Worm (Caenorhabditis elegans): ENCODE results near the gene srj-52.

srj-52 gene

ce11 chrV:699051-699450, 3.2 kb upstream of the srj-52 start:
- TF ChIP-seq scrt-1 (GFP tag; IDR thresholded peaks at IDR 0.05) (no peak), F13C5.2 (tag; optimal IDR thresholded peaks at IDR 0.05) (no peak), hmg-4 (GFP tag; optimal IDR thresholded peaks at IDR 0.05) (no peak), aly-1 (tag; optimal IDR thresholded peaks at IDR 0.05) (no peak), ceh-13 (GFP tag; optimal IDR thresholded peaks at IDR 0.05) (no peak), tra-4 (tag; optimal IDR thresholded peaks at IDR 0.05) (no peak), tbx-11 (GFP tag; IDR thresholded peaks at IDR 0.05) (no peak), ets-7 (tag; optimal IDR thresholded peaks at IDR 0.05) (no peak), flt-1 (GFP tag; IDR thresholded peaks at IDR 0.05) (no peak), hnd-1 (tag; optimal IDR thresholded peaks at IDR 0.05) (no peak), ama-1 (optimal IDR thresholded peaks at IDR 0.05) (no peak), sea-1 (GFP tag; conservative IDR thresholded peaks at IDR 0.05) (no peak), pes-1 (GFP tag; IDR thresholded peaks at IDR 0.05) (no peak), tbx-37 (GFP tag; conservative IDR thresholded peaks at IDR 0.05) (no peak), hmbx-1 (tag; optimal IDR thresholded peaks at IDR 0.05) (no peak)

ce11 chrV:694625-695024, 1.2 kb downstream of the srj-52 start, which contains the start of gene srj-53:
Gene srj-53 (minus strand): TSS chrV:694725.
- no peak for TF ChIP-seq scrt-1 (GFP tag; IDR thresholded peaks at IDR 0.05)
- TF ChIP-seq F13C5.2 (tag; optimal IDR thresholded peaks at IDR 0.05) = no peak
- TF ChIP-seq sea-1 (GFP tag; conservative IDR thresholded peaks at IDR 0.05) = no peak
- no peak for TF ChIP-seq tra-4 (tag; optimal IDR thresholded peaks at IDR 0.05)
- TF ChIP-seq hmbx-1 (tag; optimal IDR thresholded peaks at IDR 0.05) = no peak
- TF ChIP-seq tbx-37 (GFP tag; conservative IDR thresholded peaks at IDR 0.05) = no peak
- TF ChIP-seq ceh-36 (tag; optimal IDR thresholded peaks at IDR 0.05) = no peak
- TF ChIP-seq ceh-13 (GFP tag; optimal IDR thresholded peaks at IDR 0.05) = no peak
- TF ChIP-seq hnd-1 (tag; optimal IDR thresholded peaks at IDR 0.05) = no peak

- no peak for TF ChIP-seq hmg-4 (GFP tag; optimal IDR thresholded peaks at IDR 0.05)
- no peak for TF ChIP-seq sea-1 (GFP tag; conservative IDR thresholded peaks at IDR 0.05)
- no peak for TF ChIP-seq flt-1 (GFP tag; IDR thresholded peaks at IDR 0.05)
- TF ChIP-seq B0310.2 (tag; optimal IDR thresholded peaks at IDR 0.05) = no peak
- no peak for TF ChIP-seq aly-1 (tag; optimal IDR thresholded peaks at IDR 0.05)
- no peak for TF ChIP-seq hnd-1 (tag; optimal IDR thresholded peaks at IDR 0.05)
- no peak for TF ChIP-seq pes-1 (GFP tag; IDR thresholded peaks at IDR 0.05)
- no peak for TF ChIP-seq hmbx-1 (tag; optimal IDR thresholded peaks at IDR 0.05)
- no peak for TF ChIP-seq tbx-37 (GFP tag; conservative IDR thresholded peaks at IDR 0.05)
- TF ChIP-seq F13C5.2 (tag; optimal IDR thresholded peaks at IDR 0.05) = no peak
- no peak for TF ChIP-seq ceh-13 (GFP tag; optimal IDR thresholded peaks at IDR 0.05)
- no peak for TF ChIP-seq ceh-36 (tag; optimal IDR thresholded peaks at IDR 0.05)
- TF ChIP-seq ama-1 (optimal IDR thresholded peaks at IDR 0.05) = no peak
- no peak for TF ChIP-seq ets-7 (tag; optimal IDR thresholded peaks at IDR 0.05)
- TF ChIP-seq tbx-11 (GFP tag; IDR thresholded peaks at IDR 0.05) = no peak
- no peak for TF ChIP-seq scrt-1 (GFP tag; IDR thresholded peaks at IDR 0.05)
- no peak for TF ChIP-seq tra-4 (tag; optimal IDR thresholded peaks at IDR 0.05)
Measured at ce11 chrV:692720-693422, 2.9 kb downstream of the srj-52 start, which contains the start of gene srx-4. Gene srx-4 (minus strand): TSS chrV:692770.

- TF ChIP-seq B0310.2 (tag; optimal IDR thresholded peaks at IDR 0.05) = no peak
- no peak for TF ChIP-seq ama-1 (optimal IDR thresholded peaks at IDR 0.05)
- TF ChIP-seq F13C5.2 (tag; optimal IDR thresholded peaks at IDR 0.05) = no peak
- no peak for TF ChIP-seq flt-1 (GFP tag; IDR thresholded peaks at IDR 0.05)
- no peak for TF ChIP-seq sea-1 (GFP tag; conservative IDR thresholded peaks at IDR 0.05)
- TF ChIP-seq hnd-1 (tag; optimal IDR thresholded peaks at IDR 0.05) = no peak
- TF ChIP-seq hmbx-1 (tag; optimal IDR thresholded peaks at IDR 0.05) = no peak
- no peak for TF ChIP-seq ceh-36 (tag; optimal IDR thresholded peaks at IDR 0.05)
- no peak for TF ChIP-seq aly-1 (tag; optimal IDR thresholded peaks at IDR 0.05)
- TF ChIP-seq tra-4 (tag; optimal IDR thresholded peaks at IDR 0.05) = no peak
- TF ChIP-seq ets-7 (tag; optimal IDR thresholded peaks at IDR 0.05) = no peak
- no peak for TF ChIP-seq pes-1 (GFP tag; IDR thresholded peaks at IDR 0.05)
- TF ChIP-seq tbx-37 (GFP tag; conservative IDR thresholded peaks at IDR 0.05) = no peak
- no peak for TF ChIP-seq tbx-11 (GFP tag; IDR thresholded peaks at IDR 0.05)
- no peak for TF ChIP-seq hmg-4 (GFP tag; optimal IDR thresholded peaks at IDR 0.05)
- TF ChIP-seq ceh-13 (GFP tag; optimal IDR thresholded peaks at IDR 0.05) = no peak
- no peak for TF ChIP-seq scrt-1 (GFP tag; IDR thresholded peaks at IDR 0.05)
Measured at ce11 chrV:689538-689937, 6.3 kb downstream of the srj-52 start.

- no peak for TF ChIP-seq B0310.2 (tag; optimal IDR thresholded peaks at IDR 0.05)
- TF ChIP-seq ama-1 (optimal IDR thresholded peaks at IDR 0.05) = no peak
- TF ChIP-seq ets-7 (tag; optimal IDR thresholded peaks at IDR 0.05) = no peak
- TF ChIP-seq sea-1 (GFP tag; conservative IDR thresholded peaks at IDR 0.05) = no peak
- TF ChIP-seq scrt-1 (GFP tag; IDR thresholded peaks at IDR 0.05) = no peak
- no peak for TF ChIP-seq pes-1 (GFP tag; IDR thresholded peaks at IDR 0.05)
- TF ChIP-seq hnd-1 (tag; optimal IDR thresholded peaks at IDR 0.05) = no peak
Measured at ce11 chrV:687384-687783, 8.4 kb downstream of the srj-52 start, which contains the start of gene H25P19.1. Gene H25P19.1 (plus strand): TSS chrV:687684.

ce11 chrV:683858-684257, 12.0 kb downstream of the srj-52 start, which contains the start of gene F31F4.1:
Gene F31F4.1 (plus strand): TSS chrV:684060.
- no peak for TF ChIP-seq ceh-36 (tag; optimal IDR thresholded peaks at IDR 0.05)
- TF ChIP-seq hmbx-1 (tag; optimal IDR thresholded peaks at IDR 0.05) = no peak
- no peak for TF ChIP-seq ama-1 (optimal IDR thresholded peaks at IDR 0.05)
- TF ChIP-seq aly-1 (tag; optimal IDR thresholded peaks at IDR 0.05) = no peak
- TF ChIP-seq sea-1 (GFP tag; conservative IDR thresholded peaks at IDR 0.05) = no peak
- no peak for TF ChIP-seq ceh-13 (GFP tag; optimal IDR thresholded peaks at IDR 0.05)
- no peak for TF ChIP-seq B0310.2 (tag; optimal IDR thresholded peaks at IDR 0.05)
- no peak for TF ChIP-seq ets-7 (tag; optimal IDR thresholded peaks at IDR 0.05)
- no peak for TF ChIP-seq hmg-4 (GFP tag; optimal IDR thresholded peaks at IDR 0.05)
- TF ChIP-seq flt-1 (GFP tag; IDR thresholded peaks at IDR 0.05) = no peak
- no peak for TF ChIP-seq scrt-1 (GFP tag; IDR thresholded peaks at IDR 0.05)
- no peak for TF ChIP-seq pes-1 (GFP tag; IDR thresholded peaks at IDR 0.05)

ce11 chrV:682031-682430, 13.8 kb downstream of the srj-52 start, which contains the start of gene srx-23:
Gene srx-23 (plus strand): TSS chrV:682331.
- TF ChIP-seq sea-1 (GFP tag; conservative IDR thresholded peaks at IDR 0.05) (no peak), tra-4 (tag; optimal IDR thresholded peaks at IDR 0.05) (no peak), tbx-37 (GFP tag; conservative IDR thresholded peaks at IDR 0.05) (no peak), ets-7 (tag; optimal IDR thresholded peaks at IDR 0.05) (no peak), pes-1 (GFP tag; IDR thresholded peaks at IDR 0.05) (no peak), ceh-13 (GFP tag; optimal IDR thresholded peaks at IDR 0.05) (no peak), tbx-11 (GFP tag; IDR thresholded peaks at IDR 0.05) (no peak), F13C5.2 (tag; optimal IDR thresholded peaks at IDR 0.05) (no peak), hmg-4 (GFP tag; optimal IDR thresholded peaks at IDR 0.05) (no peak), scrt-1 (GFP tag; IDR thresholded peaks at IDR 0.05) (no peak), ceh-36 (tag; optimal IDR thresholded peaks at IDR 0.05) (no peak), B0310.2 (tag; optimal IDR thresholded peaks at IDR 0.05) (no peak), flt-1 (GFP tag; IDR thresholded peaks at IDR 0.05) (no peak), hnd-1 (tag; optimal IDR thresholded peaks at IDR 0.05) (no peak), hmbx-1 (tag; optimal IDR thresholded peaks at IDR 0.05) (no peak), aly-1 (tag; optimal IDR thresholded peaks at IDR 0.05) (no peak)
